Worm (Caenorhabditis elegans) whole organism, early embryonic: Measurements from ENCODE around the gene ncx-5.

Experiments used
- F13C5.2 ChIP-seq: sonication (generic microtip); optimal IDR thresholded peaks from 2 replicates; lab custom pipeline; 2017; ENCODE audit warnings: mild to moderate bottlenecking, missing genetic modification characterization, inconsistent platforms, missing compliant biosample characterization
- ama-1 ChIP-seq: fragments of 150-350 bp; optimal IDR thresholded peaks from 2 replicates; lab custom pipeline; 2014
- ets-7 ChIP-seq: sonication (generic microtip); optimal IDR thresholded peaks from 2 replicates; lab custom pipeline; 2016; ENCODE audit warnings: missing genotype, missing genetic modification characterization, missing compliant biosample characterization
- flt-1 ChIP-seq: fragments of 200-800 bp; sonication (Bioruptor generic); IDR thresholded peaks from 2 replicates; pipeline ENCODE4 v1.3.6; 2022; ENCODE audit warnings: missing genetic modification characterization, missing compliant biosample characterization
- pes-1 ChIP-seq: fragments of 200-800 bp; sonication (Bioruptor generic); IDR thresholded peaks from 2 replicates; pipeline ENCODE4 v1.3.6; 2022; ENCODE audit warnings: missing genetic modification reagents, missing genetic modification characterization, missing compliant biosample characterization
- scrt-1 ChIP-seq: fragments of 200-800 bp; sonication (Bioruptor generic); IDR thresholded peaks from 2 replicates; pipeline ENCODE4 v1.3.6; 2022; ENCODE audit warnings: missing genetic modification characterization, missing compliant biosample characterization
- sea-1 ChIP-seq: fragments of 200-800 bp; sonication (Bioruptor generic); conservative IDR thresholded peaks from 2 replicates; pipeline ENCODE4 v1.3.6; 2022; ENCODE audit warnings: missing genetic modification characterization, missing compliant biosample characterization
- tbx-37 ChIP-seq: fragments of 200-800 bp; sonication (Bioruptor generic); conservative IDR thresholded peaks from 2 replicates; pipeline ENCODE4 v1.3.6; 2022; ENCODE audit warnings: missing genetic modification reagents, missing genetic modification characterization, missing compliant biosample characterization

ce11 chrV:10505553-10505952, 15.7 kb upstream of the ncx-5 start, which contains the start of gene C35A5.5:
- no peak for TF ChIP-seq tbx-37 (GFP tag; lab: Robert Waterston, UW)
- TF ChIP-seq ets-7 (tag; lab: Kevin White, UChicago) = no peak
- no peak for TF ChIP-seq sea-1 (GFP tag; lab: Robert Waterston, UW)
- TF ChIP-seq flt-1 (GFP tag; lab: Robert Waterston, UW) = no peak
- no peak for TF ChIP-seq ama-1
- no peak for TF ChIP-seq pes-1 (GFP tag; lab: Robert Waterston, UW)
- TF ChIP-seq scrt-1 (GFP tag; lab: Robert Waterston, UW) = no peak
- TF ChIP-seq F13C5.2 (tag; lab: Kevin White, UChicago) = no peak
